Worm (Caenorhabditis elegans) whole organism, L4/young adult: ENCODE data around the gene C25E10.17.

Source experiments
- dao-5 ChIP-seq: sonication (generic microtip); optimal IDR thresholded peaks from 2 replicates; lab custom pipeline; 2016; ENCODE audit warnings: missing genotype, missing genetic modification characterization, moderate library complexity, missing compliant biosample characterization
- him-1 ChIP-seq: sonication (generic microtip); optimal IDR thresholded peaks from 2 replicates; lab custom pipeline; 2016; ENCODE audit warnings: missing genotype, missing genetic modification reagents, missing genetic modification characterization, missing compliant biosample characterization

DNA sequence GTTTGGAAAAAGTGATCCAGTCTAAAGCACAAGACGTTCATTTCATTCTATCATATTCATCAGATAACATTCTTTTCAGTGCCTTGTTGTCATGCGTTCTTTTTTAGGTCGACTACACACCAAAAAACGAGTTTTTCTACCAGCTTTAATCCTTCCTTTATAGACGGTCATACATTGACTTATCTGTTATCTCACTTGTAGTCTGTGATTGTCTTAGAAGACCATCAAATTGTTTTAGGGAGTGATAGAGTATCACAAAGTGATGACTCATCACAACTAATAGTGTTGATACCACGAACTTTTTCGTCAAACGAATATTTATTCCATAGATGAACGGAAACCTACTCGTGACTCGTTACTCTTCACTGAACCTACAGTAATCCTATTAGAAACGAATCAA is 38.4 kb upstream of the C25E10.17 start:
- TF ChIP-seq him-1 (tag; lab: Kevin White, UChicago), result no peak
- TF ChIP-seq dao-5 (tag; lab: Kevin White, UChicago), result no peak
